Fruit fly (Drosophila melanogaster): ENCODE data around the gene CG8560.

The CG8560 gene

DNA sequence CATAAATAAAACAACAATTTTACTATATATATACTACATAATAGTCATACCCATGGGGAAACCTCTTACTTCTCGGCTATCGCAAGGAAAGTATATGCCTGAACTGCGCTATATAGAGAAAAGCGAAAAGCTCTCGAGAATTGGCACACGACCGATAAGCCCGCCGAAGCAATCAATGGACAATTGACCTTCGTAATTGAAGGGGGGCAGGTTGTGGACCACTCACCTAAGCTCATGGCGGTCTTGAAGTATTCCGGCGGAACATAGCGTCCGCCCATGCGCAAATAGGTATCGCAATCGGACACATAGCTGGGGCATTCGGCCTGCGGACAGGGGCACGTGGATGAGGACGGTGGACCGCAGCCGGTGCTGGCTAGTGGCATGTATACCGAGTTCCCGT lies 23.6 kb downstream of the CG8560 start:
- TF ChIP-seq EcR (GFP tag; optimal IDR thresholded peaks at IDR 0.05) (peak; percentile 54), CG32121 (GFP tag; IDR thresholded peaks at IDR 0.05) (no peak), CG15710 (tag; optimal IDR thresholded peaks at IDR 0.05) (no peak), fd96Ca (GFP tag; IDR thresholded peaks at IDR 0.05) (no peak), Ets98B (GFP tag; IDR thresholded peaks at IDR 0.05) (no peak), D1 (tag; optimal IDR thresholded peaks at IDR 0.05) (no peak), CG8159 (tag; optimal IDR thresholded peaks at IDR 0.05) (no peak)

DNA sequence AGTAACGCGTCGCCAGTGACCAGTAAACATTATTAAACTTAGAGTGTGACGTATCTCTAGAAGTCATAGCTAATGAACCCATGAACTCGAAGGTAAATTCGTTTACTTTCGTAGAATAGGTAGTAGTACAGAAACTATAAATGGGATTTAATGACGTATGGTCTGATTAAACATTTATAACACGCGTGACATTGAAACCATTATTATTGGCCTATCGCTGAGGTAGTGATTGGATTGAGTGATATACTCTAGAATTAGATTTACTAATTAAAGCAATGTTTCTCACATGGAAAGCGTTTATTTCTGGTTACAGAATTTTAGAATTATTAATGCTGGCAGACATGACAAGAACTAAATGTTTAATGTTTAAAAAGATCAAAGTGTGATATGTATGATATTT lies 27.2 kb downstream of the CG8560 start:
- no peak for TF ChIP-seq CG4496 (GFP tag; IDR thresholded peaks at IDR 0.05)
- no peak for TF ChIP-seq rn (GFP tag; IDR thresholded peaks at IDR 0.05)
- TF ChIP-seq CG34367 (tag; optimal IDR thresholded peaks at IDR 0.05), result no peak
- no peak for TF ChIP-seq D1 (tag; optimal IDR thresholded peaks at IDR 0.05)
- no peak for TF ChIP-seq gl (tag; optimal IDR thresholded peaks at IDR 0.05)
- no peak for TF ChIP-seq Snoo (tag; optimal IDR thresholded peaks at IDR 0.05)
- no peak for TF ChIP-seq CG17806 (tag; optimal IDR thresholded peaks at IDR 0.05)
- no peak for TF ChIP-seq Pif1A (GFP tag; optimal IDR thresholded peaks at IDR 0.05)
- no peak for TF ChIP-seq CG12605 (GFP tag; IDR thresholded peaks at IDR 0.05)
- no peak for TF ChIP-seq fd96Ca (GFP tag; IDR thresholded peaks at IDR 0.05)
- TF ChIP-seq EcR (GFP tag; optimal IDR thresholded peaks at IDR 0.05), result no peak
- no peak for TF ChIP-seq CG13204 (GFP tag; optimal IDR thresholded peaks at IDR 0.05)
- no peak for TF ChIP-seq CG8301 (tag; optimal IDR thresholded peaks at IDR 0.05)
- TF ChIP-seq CG14655 (GFP tag; optimal IDR thresholded peaks at IDR 0.05), result no peak
- no peak for TF ChIP-seq CG9948 (tag; optimal IDR thresholded peaks at IDR 0.05)
- TF ChIP-seq CG15710 (tag; optimal IDR thresholded peaks at IDR 0.05), result no peak
- TF ChIP-seq CG10348 (GFP tag; IDR thresholded peaks at IDR 0.05), result no peak

DNA sequence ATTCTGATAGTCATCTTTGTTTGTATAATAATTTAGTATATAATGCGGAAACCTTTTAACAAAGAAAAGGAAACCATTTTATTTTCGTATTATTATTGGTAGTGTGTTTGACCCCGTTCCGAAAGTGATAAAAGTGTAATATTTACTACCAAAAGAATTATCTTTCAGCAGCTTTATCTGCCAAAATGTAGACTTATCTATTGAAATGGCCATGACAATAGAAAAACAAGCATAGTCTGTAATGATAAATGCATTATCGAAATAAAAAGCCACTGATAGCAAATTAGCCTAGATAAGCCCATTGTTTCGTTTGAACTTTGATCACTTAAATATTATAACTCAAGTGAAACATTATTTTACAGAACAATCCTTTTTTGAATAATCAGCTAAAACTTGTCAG lies 27.8 kb downstream of the CG8560 start:
- TF ChIP-seq CG13204 (GFP tag; optimal IDR thresholded peaks at IDR 0.05), result no peak
- TF ChIP-seq CG12605 (GFP tag; IDR thresholded peaks at IDR 0.05), result no peak
- no peak for TF ChIP-seq CG4496 (GFP tag; IDR thresholded peaks at IDR 0.05)
- no peak for TF ChIP-seq CG17806 (tag; optimal IDR thresholded peaks at IDR 0.05)
- TF ChIP-seq Pif1A (GFP tag; optimal IDR thresholded peaks at IDR 0.05), result no peak

DNA sequence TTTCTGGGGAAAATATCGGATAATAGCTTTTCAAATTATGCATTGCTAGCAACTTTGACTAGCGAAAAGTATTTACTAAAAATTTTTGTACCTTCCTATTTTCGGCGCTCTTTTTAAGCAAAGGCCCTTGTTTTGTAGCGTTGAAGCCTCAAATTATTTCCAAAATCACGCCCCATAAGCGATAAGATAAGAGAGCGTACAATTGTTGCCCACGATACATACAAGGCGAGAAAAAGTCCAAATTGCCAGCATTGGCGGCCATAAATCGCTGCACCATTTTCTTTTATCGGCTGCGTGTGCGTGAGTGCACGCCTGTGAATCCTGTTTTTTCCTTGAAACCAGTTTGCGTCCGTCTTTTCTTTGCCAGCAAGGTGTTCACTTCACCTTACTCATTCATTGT lies 32.7 kb downstream of the CG8560 start:
- TF ChIP-seq CG4496 (GFP tag; IDR thresholded peaks at IDR 0.05), result 0 out of 3 replicates have a peak, but pooled peaks have one; percentile 25
- TF ChIP-seq D1 (tag; optimal IDR thresholded peaks at IDR 0.05), result no peak

DNA sequence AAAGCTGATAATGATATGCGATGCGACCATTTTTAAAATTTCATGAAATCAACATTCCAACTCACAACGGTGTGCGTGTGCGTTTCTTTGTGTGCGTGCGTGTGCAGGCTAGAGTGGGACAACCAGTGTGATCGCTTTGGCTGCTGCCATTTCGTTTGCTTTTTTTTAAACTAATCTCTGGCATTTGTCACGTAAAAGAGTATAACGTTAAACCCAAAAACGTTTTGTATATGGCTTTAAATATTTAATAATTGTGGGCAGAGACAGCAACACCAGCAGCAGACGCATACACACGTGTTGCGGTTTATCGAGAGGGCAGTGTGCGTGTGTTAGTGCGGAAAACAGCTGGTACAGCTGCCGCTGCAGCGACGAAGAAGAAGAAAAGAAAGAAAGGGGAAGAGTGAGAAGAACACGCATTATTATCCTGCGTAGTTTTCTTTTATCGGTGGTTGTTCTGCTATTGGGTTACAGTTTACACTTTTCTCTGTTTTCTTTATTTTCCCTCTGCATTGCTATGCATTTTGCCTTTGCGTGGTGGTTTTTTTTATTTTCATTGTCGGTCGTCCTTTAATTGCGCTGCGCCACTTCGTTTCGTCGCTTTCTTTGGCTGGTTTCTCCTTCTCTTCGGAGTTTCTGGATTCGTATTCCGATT lies 33.6 kb downstream of the CG8560 start:
- peak; percentile 1 for TF ChIP-seq Pif1A (GFP tag; optimal IDR thresholded peaks at IDR 0.05)
- TF ChIP-seq CG32121 (GFP tag; IDR thresholded peaks at IDR 0.05), result no peak
- TF ChIP-seq EcR (GFP tag; optimal IDR thresholded peaks at IDR 0.05), result peak; percentile 33
- TF ChIP-seq Pif1B (GFP tag; optimal IDR thresholded peaks at IDR 0.05), result peak; percentile 21

DNA sequence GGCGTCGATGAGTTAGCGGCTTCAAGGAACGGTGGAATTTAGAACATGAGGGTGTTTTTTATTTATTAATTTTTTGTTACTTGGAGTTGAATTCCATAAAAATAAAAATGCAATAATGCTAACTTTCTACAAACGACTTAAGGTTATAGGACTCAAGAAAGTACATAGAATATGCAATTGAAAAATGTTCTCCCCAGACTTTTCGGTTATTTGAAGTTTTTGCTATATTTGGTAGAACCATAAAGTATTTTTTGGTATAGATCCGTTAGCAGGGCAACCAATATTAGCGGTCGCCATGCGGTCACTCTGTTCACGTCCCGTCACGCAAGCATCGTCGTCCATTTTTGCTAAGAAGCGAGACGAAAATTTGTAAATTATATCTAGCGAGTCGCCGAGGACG lies 34.4 kb downstream of the CG8560 start, which contains the start of gene akirin:
TSS of gene akirin (plus strand) at position 301 of the 400 bp plus-strand sequence.
- no peak for TF ChIP-seq CG9948 (tag; optimal IDR thresholded peaks at IDR 0.05)
- TF ChIP-seq CG14655 (GFP tag; optimal IDR thresholded peaks at IDR 0.05), result no peak
- no peak for TF ChIP-seq Pif1B (GFP tag; optimal IDR thresholded peaks at IDR 0.05)
- TF ChIP-seq CG12605 (GFP tag; IDR thresholded peaks at IDR 0.05), result no peak
- TF ChIP-seq Pif1A (GFP tag; optimal IDR thresholded peaks at IDR 0.05), result no peak
- no peak for TF ChIP-seq CG32121 (GFP tag; IDR thresholded peaks at IDR 0.05)
- TF ChIP-seq Ets98B (GFP tag; IDR thresholded peaks at IDR 0.05), result no peak
- no peak for TF ChIP-seq CG17806 (tag; optimal IDR thresholded peaks at IDR 0.05)
- no peak for TF ChIP-seq gl (tag; optimal IDR thresholded peaks at IDR 0.05)
- no peak for TF ChIP-seq D1 (tag; optimal IDR thresholded peaks at IDR 0.05)
- TF ChIP-seq fd96Ca (GFP tag; IDR thresholded peaks at IDR 0.05), result no peak
- TF ChIP-seq CG10348 (GFP tag; IDR thresholded peaks at IDR 0.05), result no peak
- no peak for TF ChIP-seq EcR (GFP tag; optimal IDR thresholded peaks at IDR 0.05)
- TF ChIP-seq CG4496 (GFP tag; IDR thresholded peaks at IDR 0.05), result no peak
- no peak for TF ChIP-seq Snoo (tag; optimal IDR thresholded peaks at IDR 0.05)
- no peak for TF ChIP-seq CG8159 (tag; optimal IDR thresholded peaks at IDR 0.05)
- no peak for TF ChIP-seq CG15710 (tag; optimal IDR thresholded peaks at IDR 0.05)
- no peak for TF ChIP-seq CG34367 (tag; optimal IDR thresholded peaks at IDR 0.05)

DNA sequence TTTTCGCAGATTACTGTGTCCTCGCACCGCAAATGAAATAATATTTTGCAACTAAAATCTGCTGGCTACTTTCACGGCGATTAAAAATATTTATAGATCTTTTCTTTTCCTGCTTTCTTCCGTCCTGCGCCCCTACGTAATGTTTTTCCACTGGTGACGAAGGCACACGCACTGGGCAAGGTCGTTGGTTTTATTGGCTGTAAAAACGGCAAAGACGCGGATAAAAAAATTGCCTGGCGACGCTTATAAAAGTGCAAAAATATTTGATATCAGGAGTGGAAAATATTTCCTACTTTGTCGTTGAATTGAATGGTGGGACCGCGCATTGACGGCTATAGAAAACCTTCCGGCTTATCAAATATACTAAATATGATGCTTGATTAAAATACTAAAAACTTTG lies 35.0 kb downstream of the CG8560 start, which contains the start of gene Sh3beta:
TSS of gene Sh3beta (minus strand) at position 327 of the 400 bp plus-strand sequence.
- TF ChIP-seq Snoo (tag; optimal IDR thresholded peaks at IDR 0.05), result no peak
- no peak for TF ChIP-seq CG32121 (GFP tag; IDR thresholded peaks at IDR 0.05)
- no peak for TF ChIP-seq CG34367 (tag; optimal IDR thresholded peaks at IDR 0.05)
- no peak for TF ChIP-seq CG10348 (GFP tag; IDR thresholded peaks at IDR 0.05)
- TF ChIP-seq rn (GFP tag; IDR thresholded peaks at IDR 0.05), result no peak
- no peak for TF ChIP-seq D1 (tag; optimal IDR thresholded peaks at IDR 0.05)
- no peak for TF ChIP-seq Pif1A (GFP tag; optimal IDR thresholded peaks at IDR 0.05)
- no peak for TF ChIP-seq CG8159 (tag; optimal IDR thresholded peaks at IDR 0.05)
- no peak for TF ChIP-seq EcR (GFP tag; optimal IDR thresholded peaks at IDR 0.05)
- TF ChIP-seq CG9948 (tag; optimal IDR thresholded peaks at IDR 0.05), result no peak
- TF ChIP-seq CG4496 (GFP tag; IDR thresholded peaks at IDR 0.05), result no peak
- no peak for TF ChIP-seq CG14655 (GFP tag; optimal IDR thresholded peaks at IDR 0.05)
- TF ChIP-seq CG8301 (tag; optimal IDR thresholded peaks at IDR 0.05), result no peak
- no peak for TF ChIP-seq CG15710 (tag; optimal IDR thresholded peaks at IDR 0.05)
- TF ChIP-seq fd96Ca (GFP tag; IDR thresholded peaks at IDR 0.05), result no peak
- TF ChIP-seq CG13204 (GFP tag; optimal IDR thresholded peaks at IDR 0.05), result no peak
- no peak for TF ChIP-seq Pif1B (GFP tag; optimal IDR thresholded peaks at IDR 0.05)
- no peak for TF ChIP-seq CG17806 (tag; optimal IDR thresholded peaks at IDR 0.05)

Data from whole organism, pupa.